Fruit fly (Drosophila melanogaster) whole organism, embryonic: ENCODE measurements around the gene Vha100-2.

Experiments used
- CG15601 ChIP-seq: fragments of 200-800 bp; sonication (Bioruptor generic); optimal IDR thresholded peaks from 3 replicates; lab custom pipeline; 2019; ENCODE audit warnings: missing biosample characterization, mild to moderate bottlenecking, missing genetic modification characterization, moderate library complexity
- HLH54F ChIP-seq: fragments of 200-800 bp; sonication (Bioruptor generic); optimal IDR thresholded peaks from 3 replicates; lab custom pipeline; 2016; ENCODE audit warnings: missing biosample characterization, missing genetic modification characterization
- Lpt ChIP-seq: fragments of >200 bp; optimal IDR thresholded peaks from 2 replicates; lab custom pipeline; 2018; ENCODE audit warnings: missing biosample characterization, missing genetic modification characterization
- Med ChIP-seq: fragments of 200-800 bp; sonication (Bioruptor generic); peaks from one replicate; lab custom pipeline; 2016; ENCODE audit warnings: missing biosample characterization, missing genetic modification characterization, mild to moderate bottlenecking, inconsistent platforms, moderate library complexity
- dan ChIP-seq: fragments of 200-800 bp; sonication (Bioruptor generic); IDR thresholded peaks from 2 replicates; pipeline ENCODE4 v1.3.6; 2022; ENCODE audit warnings: missing biosample characterization, missing genetic modification characterization
- gsb ChIP-seq: fragments of 200-800 bp; sonication (Bioruptor generic); IDR thresholded peaks from 2 replicates; pipeline ENCODE4 v1.3.6; 2022; ENCODE audit warnings: missing biosample characterization, missing genetic modification characterization
- lab ChIP-seq: fragments of 200-800 bp; sonication (Bioruptor generic); optimal IDR thresholded peaks from 3 replicates; lab custom pipeline; 2017; ENCODE audit warnings: missing biosample characterization, missing genetic modification characterization, mild to moderate bottlenecking, moderate library complexity, missing genetic modification reagents

dm6 chr3R:18423352-18423751, 24.4 kb upstream of the Vha100-2 start:
- no peak for TF ChIP-seq Lpt (GFP tag; lab: Kevin White, UChicago)
- no peak for TF ChIP-seq Med (GFP tag; lab: Kevin White, UChicago)
- no peak for TF ChIP-seq lab (GFP tag; lab: Kevin White, UChicago)
- no peak for TF ChIP-seq CG15601 (tag; lab: Kevin White, UChicago)
- no peak for TF ChIP-seq HLH54F (GFP tag; lab: Kevin White, UChicago)
- TF ChIP-seq gsb (GFP tag; lab: Robert Waterston, UW), result no peak
- no peak for TF ChIP-seq dan (GFP tag; lab: Robert Waterston, UW)
